Fruit fly (Drosophila melanogaster) whole organism, embryonic: ENCODE results near the gene CG43679.

Experiments used
- CG10274 ChIP-seq: fragments of 200-800 bp; sonication (Bioruptor generic); optimal IDR thresholded peaks from 3 replicates; lab custom pipeline; 2017; ENCODE audit warnings: missing biosample characterization, mild to moderate bottlenecking, missing genetic modification characterization
- CG10543 ChIP-seq: fragments of 200-800 bp; sonication (Bioruptor generic); optimal IDR thresholded peaks from 3 replicates; lab custom pipeline; 2017; ENCODE audit warnings: missing biosample characterization, mild to moderate bottlenecking, missing genetic modification characterization, moderate library complexity
- CG10979 ChIP-seq: fragments of 200-800 bp; sonication (Bioruptor generic); optimal IDR thresholded peaks from 2 replicates; lab custom pipeline; 2018; ENCODE audit warnings: missing biosample characterization, mild to moderate bottlenecking, missing genetic modification characterization, moderate library complexity
- CG11085 ChIP-seq: fragments of 200-800 bp; sonication (Bioruptor generic); IDR thresholded peaks from 2 replicates; pipeline ENCODE4 v1.3.6; 2022; ENCODE audit warnings: missing biosample characterization, missing genetic modification characterization
- CG11456 ChIP-seq: fragments of 200-800 bp; sonication (Bioruptor generic); IDR thresholded peaks from 3 replicates; pipeline ENCODE4 v1.3.6; 2022; ENCODE audit warnings: missing biosample characterization, missing genetic modification characterization
- CG11504 ChIP-seq: fragments of 200-800 bp; sonication (Bioruptor generic); optimal IDR thresholded peaks from 3 replicates; lab custom pipeline; 2019; ENCODE audit warnings: missing biosample characterization, mild to moderate bottlenecking, missing genetic modification characterization, moderate library complexity
- CG12236 ChIP-seq: fragments of 200-800 bp; sonication (Bioruptor generic); optimal IDR thresholded peaks from 2 replicates; lab custom pipeline; 2016; ENCODE audit warnings: missing biosample characterization, missing genetic modification characterization
- CG12299 ChIP-seq: fragments of 200-800 bp; sonication (Bioruptor generic); optimal IDR thresholded peaks from 2 replicates; lab custom pipeline; 2018; ENCODE audit warnings: missing biosample characterization, mild to moderate bottlenecking, missing genetic modification characterization
- CG13287 ChIP-seq: fragments of 200-800 bp; sonication (Bioruptor generic); IDR thresholded peaks from 2 replicates; pipeline ENCODE4 v1.3.6; 2022; ENCODE audit warnings: missing biosample characterization, missing genetic modification characterization; ENCODE audit not compliant: partially characterized antibody
- CG15269 ChIP-seq: fragments of 200-800 bp; sonication (Bioruptor generic); optimal IDR thresholded peaks from 2 replicates; lab custom pipeline; 2018; ENCODE audit warnings: missing biosample characterization, mild to moderate bottlenecking, missing genetic modification characterization, moderate library complexity
- CG15479 ChIP-seq: fragments of 200-800 bp; sonication (Bioruptor generic); optimal IDR thresholded peaks from 3 replicates; lab custom pipeline; 2019; ENCODE audit warnings: missing biosample characterization, mild to moderate bottlenecking, missing genetic modification characterization, moderate library complexity
- CG2120 ChIP-seq: fragments of 200-800 bp; sonication (Bioruptor generic); optimal IDR thresholded peaks from 3 replicates; lab custom pipeline; 2016; ENCODE audit warnings: missing biosample characterization, missing genetic modification characterization
- CG31388 ChIP-seq: fragments of 200-800 bp; sonication (Bioruptor generic); optimal IDR thresholded peaks from 2 replicates; lab custom pipeline; 2016; ENCODE audit warnings: missing biosample characterization, missing genetic modification characterization
- CG4328 ChIP-seq: fragments of 200-800 bp; sonication (Bioruptor generic); optimal IDR thresholded peaks from 3 replicates; lab custom pipeline; 2017; ENCODE audit warnings: missing biosample characterization, missing genetic modification reagents, missing genetic modification characterization
- CG9215 ChIP-seq: fragments of 200-800 bp; sonication (Bioruptor generic); IDR thresholded peaks from 2 replicates; pipeline ENCODE4 v1.3.6; 2022; ENCODE audit warnings: missing biosample characterization, missing genetic modification characterization
- CG9797 ChIP-seq: fragments of 200-800 bp; sonication (Bioruptor generic); optimal IDR thresholded peaks from 3 replicates; lab custom pipeline; 2018; ENCODE audit warnings: missing biosample characterization, mild to moderate bottlenecking, missing genetic modification characterization
- CG9932 ChIP-seq: fragments of 200-800 bp; sonication (Bioruptor generic); IDR thresholded peaks from 2 replicates; pipeline ENCODE4 v1.3.6; 2022; ENCODE audit warnings: missing biosample characterization, missing genetic modification characterization
- CkIIα-i1 ChIP-seq: fragments of 200-800 bp; sonication (Bioruptor generic); IDR thresholded peaks from 2 replicates; pipeline ENCODE4 v1.3.6; 2022; ENCODE audit warnings: missing biosample characterization, missing genetic modification characterization
- Dbx ChIP-seq: fragments of 200-800 bp; sonication (Bioruptor generic); IDR thresholded peaks from 3 replicates; pipeline ENCODE4 v1.3.6; 2022; ENCODE audit warnings: missing biosample characterization, missing genetic modification characterization
- E2f2 ChIP-seq: fragments of 200-800 bp; sonication (Bioruptor generic); IDR thresholded peaks from 2 replicates; pipeline ENCODE4 v1.3.6; 2022; ENCODE audit warnings: missing biosample characterization, missing genetic modification characterization
- Elba2 ChIP-seq: fragments of 200-800 bp; sonication (Bioruptor generic); optimal IDR thresholded peaks from 3 replicates; lab custom pipeline; 2016; ENCODE audit warnings: missing biosample characterization, missing genetic modification characterization
- Hmr ChIP-seq: fragments of 200-800 bp; sonication (Bioruptor generic); optimal IDR thresholded peaks from 3 replicates; lab custom pipeline; 2017; ENCODE audit warnings: mild to moderate bottlenecking, missing biosample characterization, missing genetic modification reagents, missing genetic modification characterization
- Kr ChIP-seq: fragments of 200-800 bp; sonication (Bioruptor generic); optimal IDR thresholded peaks from 2 replicates; lab custom pipeline; 2017; ENCODE audit warnings: missing biosample characterization, mild to moderate bottlenecking, missing genetic modification characterization
- Optix ChIP-seq: fragments of 200-800 bp; sonication (Bioruptor generic); IDR thresholded peaks from 3 replicates; pipeline ENCODE4 v1.3.6; 2022; ENCODE audit warnings: missing biosample characterization, missing genetic modification characterization
- bigmax ChIP-seq: fragments of 200-800 bp; sonication (Bioruptor generic); optimal IDR thresholded peaks from 2 replicates; lab custom pipeline; 2018; ENCODE audit warnings: missing biosample characterization, mild to moderate bottlenecking, missing genetic modification characterization
- cato ChIP-seq: fragments of 200-800 bp; sonication (Bioruptor generic); optimal IDR thresholded peaks from 2 replicates; lab custom pipeline; 2016; ENCODE audit warnings: missing biosample characterization, missing genetic modification characterization, borderline replicate concordance
- caup ChIP-seq: fragments of 200-800 bp; sonication (Bioruptor generic); optimal IDR thresholded peaks from 3 replicates; lab custom pipeline; 2017; ENCODE audit warnings: missing biosample characterization, mild to moderate bottlenecking, missing genetic modification characterization, moderate library complexity; ENCODE audit not compliant: severe bottlenecking
- dmrt99B ChIP-seq: fragments of 200-800 bp; sonication (Bioruptor generic); optimal IDR thresholded peaks from 2 replicates; lab custom pipeline; 2018; ENCODE audit warnings: missing biosample characterization, mild to moderate bottlenecking, missing genetic modification characterization, moderate library complexity
- ems ChIP-seq: fragments of 200-800 bp; sonication (Bioruptor generic); optimal IDR thresholded peaks from 3 replicates; lab custom pipeline; 2016; ENCODE audit warnings: missing biosample characterization, missing genetic modification characterization
- gcm2 ChIP-seq: fragments of 200-800 bp; sonication (Bioruptor generic); optimal IDR thresholded peaks from 2 replicates; lab custom pipeline; 2016; ENCODE audit warnings: missing biosample characterization, missing genetic modification characterization
- grau ChIP-seq: fragments of 200-800 bp; optimal IDR thresholded peaks from 3 replicates; lab custom pipeline; 2019; ENCODE audit warnings: missing biosample characterization, mild to moderate bottlenecking, missing genetic modification characterization, moderate library complexity
- lola ChIP-seq, 3 experiments: fragments of >200 bp in 2 of 3; fragments of 200-800 bp in 1 of 3; sonication (Bioruptor generic) in 1 of 3; optimal IDR thresholded peaks; 2 replicates each; lab custom pipeline; 2017 to 2019; ENCODE audit warnings: missing biosample characterization in 3 of 3, missing genetic modification characterization in 3 of 3, mild to moderate bottlenecking in 1 of 3, moderate library complexity in 1 of 3
- psq ChIP-seq: fragments of 200-800 bp; sonication (Bioruptor generic); optimal IDR thresholded peaks from 2 replicates; lab custom pipeline; 2017; ENCODE audit warnings: missing biosample characterization, missing genetic modification characterization
- sc ChIP-seq, 3 experiments: fragments of >200 bp in 2 of 3; fragments of 200-800 bp in 1 of 3; sonication (Bioruptor generic) in 1 of 3; optimal IDR thresholded peaks; 2 replicates in 2 of 3; 3 replicates in 1 of 3; lab custom pipeline; 2017; ENCODE audit warnings: mild to moderate bottlenecking in 1 of 3, missing biosample characterization in 1 of 3, missing genetic modification characterization in 1 of 3, missing genetic modification reagents in 1 of 3
- slbo ChIP-seq: fragments of 200-800 bp; sonication (Bioruptor generic); IDR thresholded peaks from 2 replicates; pipeline ENCODE4 v1.3.6; 2022; ENCODE audit warnings: missing biosample characterization, missing genetic modification characterization
- slou ChIP-seq: fragments of 200-800 bp; sonication (Bioruptor generic); optimal IDR thresholded peaks from 3 replicates; lab custom pipeline; 2016; ENCODE audit warnings: missing biosample characterization, missing genetic modification characterization
- sna ChIP-seq: fragments of 200-800 bp; sonication (Bioruptor generic); IDR thresholded peaks from 2 replicates; pipeline ENCODE4 v1.3.6; 2022; ENCODE audit warnings: missing biosample characterization, missing genetic modification characterization; ENCODE audit not compliant: partially characterized antibody
- stc ChIP-seq: fragments of 200-800 bp; sonication (Bioruptor generic); IDR thresholded peaks from 2 replicates; pipeline ENCODE4 v1.3.6; 2022; ENCODE audit warnings: missing biosample characterization, missing genetic modification characterization
- toy ChIP-seq: fragments of 200-800 bp; sonication (Bioruptor generic); IDR thresholded peaks from 2 replicates; pipeline ENCODE4 v1.3.6; 2022; ENCODE audit warnings: missing biosample characterization, missing genetic modification characterization
- zfh2 ChIP-seq: fragments of 200-800 bp; sonication (Bioruptor generic); optimal IDR thresholded peaks from 2 replicates; lab custom pipeline; 2016; ENCODE audit warnings: missing biosample characterization, missing genetic modification characterization

CG43679 gene

dm6 chr3L:15097878-15098520, 46.8 kb upstream of the CG43679 start, which contains the start of gene Ctps (continued):
- no peak for TF ChIP-seq CG15479
- TF ChIP-seq bigmax (GFP tag; lab: Kevin White, UChicago): peak; percentile 6
- TF ChIP-seq CG9932: peak; percentile 17; the same call in 1 of the 2 replicates
- TF ChIP-seq CG4328: no peak
- no peak for TF ChIP-seq CG12236 (GFP tag; lab: Kevin White, UChicago)
- TF ChIP-seq ems (GFP tag; lab: Kevin White, UChicago): peak; percentile 11
- TF ChIP-seq sna (GFP tag; lab: Robert Waterston, UW): no peak
- peak; percentile 90 for TF ChIP-seq E2f2 (GFP tag; lab: Robert Waterston, UW)
- no peak for TF ChIP-seq dmrt99B
- no peak for TF ChIP-seq Dbx (GFP tag; lab: Robert Waterston, UW)
- no peak for TF ChIP-seq Optix
- TF ChIP-seq CG15269 (tag; lab: Kevin White, UChicago): no peak
- TF ChIP-seq sc (optimal IDR thresholded peaks at IDR 0.05; lab: Kevin White, UChicago): no peak
- TF ChIP-seq sc (GFP tag; optimal IDR thresholded peaks at IDR 0.05; lab: Kevin White, UChicago): no peak
- peak; percentile 43 for TF ChIP-seq CG2120 (GFP tag; lab: Kevin White, UChicago)
- no peak for TF ChIP-seq CG12299
- no peak for TF ChIP-seq CkIIα-i1
- TF ChIP-seq zfh2: no peak
- no peak for TF ChIP-seq stc (GFP tag; lab: Robert Waterston, UW)
- TF ChIP-seq cato (GFP tag; lab: Kevin White, UChicago): no peak
- peak; percentile 28 for TF ChIP-seq CG11504 (tag; lab: Kevin White, UChicago)
- no peak for TF ChIP-seq slou (GFP tag; lab: Kevin White, UChicago)
- no peak for TF ChIP-seq toy (GFP tag; lab: Robert Waterston, UW)
- TF ChIP-seq CG11085: no peak
- no peak for TF ChIP-seq grau (tag; lab: Kevin White, UChicago)
- no peak for TF ChIP-seq gcm2 (GFP tag; lab: Kevin White, UChicago)
- TF ChIP-seq slbo: peak; percentile 42; the same call in 1 of the 2 replicates
- TF ChIP-seq CG13287: peak; percentile 14; the same call in 1 of the 2 replicates
- TF ChIP-seq caup (GFP tag; lab: Kevin White, UChicago): peak; percentile 5
- no peak for TF ChIP-seq Kr (GFP tag; lab: Kevin White, UChicago)
- TF ChIP-seq CG9797 (GFP tag; lab: Kevin White, UChicago): peak; percentile 65
- no peak for TF ChIP-seq CG10543
- no peak for TF ChIP-seq CG9215 (GFP tag; lab: Robert Waterston, UW)
- no peak for TF ChIP-seq CG10274 (GFP tag; lab: Kevin White, UChicago)
- TF ChIP-seq CG31388 (GFP tag; lab: Kevin White, UChicago): no peak
- TF ChIP-seq lola (GFP tag; optimal IDR thresholded peaks at IDR 0.05; lab: Kevin White, UChicago): no peak
- no peak for TF ChIP-seq psq (GFP tag; lab: Kevin White, UChicago)
- no peak for TF ChIP-seq CG10979 (tag; lab: Kevin White, UChicago)
- TF ChIP-seq Elba2 (GFP tag; lab: Kevin White, UChicago): no peak
- TF ChIP-seq Hmr: peak; percentile 27
- no peak for TF ChIP-seq CG11456
- TF ChIP-seq, all 482 proteins: peak for 77
